Worm (Caenorhabditis elegans) whole organism, L4 larva: ENCODE results near the gene ptr-6.

Experiments
- F10B5.3 ChIP-seq: sonication (generic microtip); optimal IDR thresholded peaks from 2 replicates; lab custom pipeline; 2016; ENCODE audit warnings: mild to moderate bottlenecking, missing genetic modification characterization, missing compliant biosample characterization
- Y48G9A.11 ChIP-seq: fragments of 200-800 bp; sonication (Bioruptor generic); IDR thresholded peaks from 2 replicates; pipeline ENCODE4 v1.3.6; 2022; ENCODE audit warnings: missing genetic modification reagents, missing genetic modification characterization, missing compliant biosample characterization
- aha-1 ChIP-seq: fragments of 150-350 bp; peaks from one replicate; lab custom pipeline; 2014; ENCODE audit warnings: missing biosample characterization, missing genetic modification characterization
- aly-2 ChIP-seq: sonication (generic microtip); optimal IDR thresholded peaks from 2 replicates; lab custom pipeline; 2018; ENCODE audit warnings: missing biosample characterization, missing genetic modification characterization
- ama-1 ChIP-seq: fragments of 150-350 bp; optimal IDR thresholded peaks from 2 replicates; lab custom pipeline; 2014; ENCODE audit warnings: inconsistent platforms, mixed read lengths
- ceh-20 ChIP-seq: fragments of 200-800 bp; sonication (Bioruptor generic); IDR thresholded peaks from 2 replicates; pipeline ENCODE4 v1.3.6; 2022; ENCODE audit warnings: missing genetic modification reagents, missing genetic modification characterization, missing compliant biosample characterization
- ceh-32 ChIP-seq: sonication (generic microtip); optimal IDR thresholded peaks from 2 replicates; lab custom pipeline; 2016; ENCODE audit warnings: mild to moderate bottlenecking, missing genetic modification characterization, missing compliant biosample characterization; ENCODE audit not compliant: poor library complexity
- daf-16 ChIP-seq, 3 experiments: sonication (generic microtip); optimal IDR thresholded peaks; 2 replicates each; lab custom pipeline; 2016 to 2017; ENCODE audit warnings: missing genetic modification characterization in 3 of 3, missing genetic modification reagents in 3 of 3, mild to moderate bottlenecking in 2 of 3, missing compliant biosample characterization in 2 of 3, missing biosample characterization in 1 of 3, moderate library complexity in 1 of 3
- daf-19 ChIP-seq: fragments of 200-800 bp; sonication (Bioruptor generic); conservative IDR thresholded peaks from 2 replicates; pipeline ENCODE4 v1.3.6; 2022; ENCODE audit warnings: missing genetic modification characterization, missing compliant biosample characterization
- daf-8 ChIP-seq: fragments of 200-800 bp; sonication (Bioruptor generic); IDR thresholded peaks from 2 replicates; pipeline ENCODE4 v1.3.6; 2022; ENCODE audit warnings: missing genetic modification characterization, missing compliant biosample characterization
- dmd-8 ChIP-seq: fragments of 200-800 bp; sonication (Bioruptor generic); IDR thresholded peaks from 2 replicates; pipeline ENCODE4 v1.3.6; 2022; ENCODE audit warnings: missing genetic modification characterization, missing compliant biosample characterization
- dmd-9 ChIP-seq: fragments of 200-800 bp; sonication (Bioruptor generic); IDR thresholded peaks from 2 replicates; pipeline ENCODE4 v1.3.6; 2022; ENCODE audit warnings: missing genetic modification reagents, missing genetic modification characterization, missing compliant biosample characterization
- duxl-1 ChIP-seq: sonication (generic microtip); optimal IDR thresholded peaks from 2 replicates; lab custom pipeline; 2016; ENCODE audit warnings: mild to moderate bottlenecking, missing genetic modification characterization, moderate library complexity, missing compliant biosample characterization; ENCODE audit not compliant: poor library complexity
- dve-1 ChIP-seq: sonication (generic microtip); optimal IDR thresholded peaks from 2 replicates; lab custom pipeline; 2017; ENCODE audit warnings: antibody characterized with exemption, mild to moderate bottlenecking, missing genetic modification characterization, missing compliant biosample characterization; ENCODE audit not compliant: insufficient read depth
- egl-43 ChIP-seq: fragments of 200-800 bp; sonication (Bioruptor generic); IDR thresholded peaks from 2 replicates; pipeline ENCODE4 v1.3.6; 2022; ENCODE audit warnings: missing genetic modification reagents, missing genetic modification characterization, missing compliant biosample characterization
- gei-8 ChIP-seq: fragments of 200-800 bp; sonication (Bioruptor generic); optimal IDR thresholded peaks from 2 replicates; lab custom pipeline; 2018; ENCODE audit warnings: mild to moderate bottlenecking, missing genetic modification characterization, missing compliant biosample characterization
- hif-1 ChIP-seq, 2 experiments: sonication (generic microtip); optimal IDR thresholded peaks; 2 replicates each; lab custom pipeline; 2016 to 2017; ENCODE audit warnings: missing compliant biosample characterization in 2 of 2, missing genetic modification characterization in 2 of 2, missing genetic modification reagents in 2 of 2, missing genotype in 2 of 2, mild to moderate bottlenecking in 1 of 2
- hlh-11 ChIP-seq: fragments of 200-800 bp; sonication (Bioruptor generic); optimal IDR thresholded peaks from 2 replicates; lab custom pipeline; 2018; ENCODE audit warnings: mild to moderate bottlenecking, missing genetic modification characterization, missing compliant biosample characterization
- hlh-30 ChIP-seq: sonication (generic microtip); optimal IDR thresholded peaks from 2 replicates; lab custom pipeline; 2017; ENCODE audit warnings: antibody characterized with exemption, mild to moderate bottlenecking, missing genetic modification characterization, missing compliant biosample characterization; ENCODE audit not compliant: insufficient read depth
- hmg-1.1 ChIP-seq: fragments of 200-800 bp; sonication (Bioruptor generic); IDR thresholded peaks from 2 replicates; pipeline ENCODE4 v1.3.6; 2022; ENCODE audit warnings: missing genetic modification reagents, missing genetic modification characterization, missing compliant biosample characterization
- lim-7 ChIP-seq: fragments of 200-800 bp; sonication (Bioruptor generic); IDR thresholded peaks from 2 replicates; pipeline ENCODE4 v1.3.6; 2022; ENCODE audit warnings: missing genetic modification characterization, missing compliant biosample characterization
- lin-15B ChIP-seq: fragments of 150-350 bp; sonication (generic microtip); optimal IDR thresholded peaks from 3 replicates; lab custom pipeline; 2014; ENCODE audit warnings: missing biosample characterization, missing genetic modification characterization
- lin-29 ChIP-seq: fragments of 200-800 bp; sonication (Bioruptor generic); IDR thresholded peaks from 2 replicates; pipeline ENCODE4 v1.3.6; 2022; ENCODE audit warnings: missing genetic modification reagents, missing genetic modification characterization, missing compliant biosample characterization
- lin-38 ChIP-seq: fragments of 200-800 bp; sonication (Bioruptor generic); IDR thresholded peaks from 2 replicates; pipeline ENCODE4 v1.3.6; 2022; ENCODE audit warnings: missing genetic modification reagents, missing genetic modification characterization, missing compliant biosample characterization
- lir-3 ChIP-seq: sonication (generic microtip); optimal IDR thresholded peaks from 2 replicates; lab custom pipeline; 2016; ENCODE audit warnings: mild to moderate bottlenecking, missing genetic modification characterization, missing compliant biosample characterization
- lsy-2 ChIP-seq, 2 experiments: fragments of 150-350 bp in 1 of 2; sonication (generic microtip) in 1 of 2; optimal IDR thresholded peaks; 2 replicates each; lab custom pipeline; 2014 to 2017; ENCODE audit warnings: missing biosample characterization in 2 of 2, missing genetic modification characterization in 2 of 2
- madf-9 ChIP-seq: fragments of 200-800 bp; sonication (Bioruptor generic); conservative IDR thresholded peaks from 2 replicates; pipeline ENCODE4 v1.3.6; 2022; ENCODE audit warnings: missing genetic modification reagents, missing genetic modification characterization, missing compliant biosample characterization
- mdl-1 ChIP-seq, 2 experiments: fragments of 150-350 bp in 1 of 2; sonication (generic microtip) in 1 of 2; optimal IDR thresholded peaks; 2 replicates each; lab custom pipeline; 2014 to 2017; ENCODE audit warnings: missing biosample characterization in 2 of 2, missing genetic modification characterization in 2 of 2
- mes-2 ChIP-seq: sonication (generic microtip); optimal IDR thresholded peaks from 2 replicates; lab custom pipeline; 2016; ENCODE audit warnings: missing genotype, mild to moderate bottlenecking, missing genetic modification characterization, missing compliant biosample characterization; ENCODE audit not compliant: poor library complexity, severe bottlenecking
- mxl-2 ChIP-seq: fragments of 200-800 bp; sonication (Bioruptor generic); conservative IDR thresholded peaks from 2 replicates; pipeline ENCODE4 v1.3.6; 2022; ENCODE audit warnings: missing genetic modification reagents, missing genetic modification characterization, missing compliant biosample characterization
- nhr-10 ChIP-seq: fragments of 150-350 bp; optimal IDR thresholded peaks from 2 replicates; lab custom pipeline; 2014; ENCODE audit warnings: missing biosample characterization, missing genetic modification characterization
- nhr-237 ChIP-seq: sonication (generic microtip); optimal IDR thresholded peaks from 2 replicates; lab custom pipeline; 2017; ENCODE audit warnings: missing biosample characterization, missing genetic modification characterization
- nhr-25 ChIP-seq: sonication (generic microtip); optimal IDR thresholded peaks from 2 replicates; lab custom pipeline; 2017; ENCODE audit warnings: missing genetic modification characterization, mild to moderate bottlenecking, missing compliant biosample characterization, antibody characterized with exemption, moderate library complexity, borderline replicate concordance; ENCODE audit not compliant: insufficient read depth
- nhr-48 ChIP-seq: sonication (generic microtip); optimal IDR thresholded peaks from 2 replicates; lab custom pipeline; 2016; ENCODE audit warnings: mild to moderate bottlenecking, missing genetic modification characterization, missing compliant biosample characterization
- nhr-6 ChIP-seq: fragments of 150-350 bp; optimal IDR thresholded peaks from 2 replicates; lab custom pipeline; 2014; ENCODE audit warnings: missing biosample characterization, missing genetic modification characterization
- nhr-76 ChIP-seq: fragments of 150-350 bp; optimal IDR thresholded peaks from 2 replicates; lab custom pipeline; 2014; ENCODE audit warnings: missing biosample characterization, missing genetic modification characterization
- nhr-77 ChIP-seq: fragments of 150-350 bp; optimal IDR thresholded peaks from 2 replicates; lab custom pipeline; 2014; ENCODE audit warnings: missing biosample characterization, missing genetic modification characterization
- php-3 ChIP-seq: fragments of 200-800 bp; sonication (Bioruptor generic); IDR thresholded peaks from 2 replicates; pipeline ENCODE4 v1.3.6; 2022; ENCODE audit warnings: missing genetic modification reagents, missing genetic modification characterization, missing compliant biosample characterization
- rbr-2 ChIP-seq: sonication (generic microtip); optimal IDR thresholded peaks from 2 replicates; lab custom pipeline; 2016; ENCODE audit warnings: missing genotype, missing genetic modification characterization, missing compliant biosample characterization
- spr-3 ChIP-seq: fragments of 200-800 bp; sonication (Bioruptor generic); optimal IDR thresholded peaks from 2 replicates; lab custom pipeline; 2018; ENCODE audit warnings: mild to moderate bottlenecking, missing genetic modification characterization, missing compliant biosample characterization
- unc-130 ChIP-seq: sonication (generic microtip); optimal IDR thresholded peaks from 2 replicates; lab custom pipeline; 2016; ENCODE audit warnings: missing genetic modification reagents, missing genetic modification characterization, missing compliant biosample characterization
- unc-62 ChIP-seq, 3 experiments: fragments of 150-350 bp in 1 of 3; sonication (generic microtip); optimal IDR thresholded peaks in 2 of 3; peaks in 1 of 3; 1 replicate in 1 of 3; 2 replicates in 2 of 3; lab custom pipeline; 2014 to 2017; ENCODE audit warnings: missing biosample characterization in 3 of 3, missing genetic modification characterization in 3 of 3, missing genetic modification reagents in 3 of 3, missing genotype in 1 of 3
- zag-1 ChIP-seq: fragments of 150-350 bp; optimal IDR thresholded peaks from 2 replicates; lab custom pipeline; 2014; ENCODE audit warnings: missing biosample characterization, missing genetic modification characterization
- zfp-2 ChIP-seq: sonication (generic microtip); optimal IDR thresholded peaks from 2 replicates; lab custom pipeline; 2016; ENCODE audit warnings: mild to moderate bottlenecking, missing genetic modification characterization, missing compliant biosample characterization
- zip-2 ChIP-seq: fragments of 150-350 bp; optimal IDR thresholded peaks from 2 replicates; lab custom pipeline; 2014; ENCODE audit warnings: missing biosample characterization, missing genetic modification characterization
- ztf-11 ChIP-seq: fragments of 150-350 bp; optimal IDR thresholded peaks from 2 replicates; lab custom pipeline; 2014; ENCODE audit warnings: missing biosample characterization, missing genetic modification characterization

The ptr-6 gene

ce11 chrII:5201922-5202562 is 44.6 kb downstream of the ptr-6 start (continued):
- TF ChIP-seq nhr-76 (tag; lab: Kevin White, UChicago) (no peak), lim-7 (GFP tag; lab: Robert Waterston, UW) (no peak), ceh-32 (tag; lab: Kevin White, UChicago) (no peak), zip-2 (tag; lab: Kevin White, UChicago) (no peak)

- TF ChIP-seq zfp-2 (tag; lab: Kevin White, UChicago) (no peak), egl-43 (GFP tag; lab: Robert Waterston, UW) (no peak), nhr-6 (tag; lab: Kevin White, UChicago) (no peak), hmg-1.1 (peak; percentile 54; the same call in 1 of the 2 replicates), daf-19 (GFP tag; lab: Robert Waterston, UW) (no peak), nhr-10 (tag; lab: Kevin White, UChicago) (no peak), madf-9 (GFP tag; lab: Robert Waterston, UW) (no peak), nhr-48 (tag; lab: Kevin White, UChicago) (no peak), dmd-9 (GFP tag; lab: Robert Waterston, UW) (no peak), spr-3 (GFP tag; lab: Kevin White, UChicago) (no peak), F10B5.3 (tag; lab: Kevin White, UChicago) (no peak), lir-3 (no peak), gei-8 (GFP tag; lab: Kevin White, UChicago) (no peak), ceh-20 (GFP tag; lab: Robert Waterston, UW) (no peak), hif-1 (tag; optimal IDR thresholded peaks at IDR 0.05; lab: Kevin White, UChicago) (no peak), nhr-25 (tag; lab: Kevin White, UChicago) (no peak), nhr-76 (tag; lab: Kevin White, UChicago) (no peak), lim-7 (GFP tag; lab: Robert Waterston, UW) (no peak), mxl-2 (GFP tag; lab: Robert Waterston, UW) (no peak), duxl-1 (tag; lab: Kevin White, UChicago) (no peak), php-3 (GFP tag; lab: Robert Waterston, UW) (no peak), lsy-2 (tag; optimal IDR thresholded peaks at IDR 0.05; lab: Kevin White, UChicago) (peak in 1 of 2 experiments; percentile 67), aha-1 (tag; lab: Kevin White, UChicago) (no peak), nhr-237 (tag; lab: Kevin White, UChicago) (no peak), hlh-11 (peak; percentile 57), unc-130 (no peak), mes-2 (tag; lab: Kevin White, UChicago) (peak; percentile 44), daf-8 (no peak), ztf-11 (tag; lab: Kevin White, UChicago) (no peak), daf-16 (GFP tag; optimal IDR thresholded peaks at IDR 0.05; lab: Kevin White, UChicago) (peak in 1 of 2 experiments; percentile 89), daf-16 (tag; optimal IDR thresholded peaks at IDR 0.05; lab: Kevin White, UChicago) (peak; percentile 50), aly-2 (tag; lab: Kevin White, UChicago) (no peak), Y48G9A.11 (GFP tag; lab: Robert Waterston, UW) (no peak), rbr-2 (tag; lab: Kevin White, UChicago) (peak; percentile 11), zag-1 (tag; lab: Kevin White, UChicago) (no peak), dve-1 (tag; lab: Kevin White, UChicago) (peak; percentile 36), hlh-30 (peak; percentile 81), dmd-8 (GFP tag; lab: Robert Waterston, UW) (no peak), mdl-1 (tag; optimal IDR thresholded peaks at IDR 0.05; lab: Kevin White, UChicago) (peak in 1 of 2 experiments; percentile 22), ama-1 (lab: Kevin White, UChicago) (no peak), nhr-77 (tag; lab: Kevin White, UChicago) (no peak), lin-15B (tag; lab: Kevin White, UChicago) (no peak), lin-29 (GFP tag; lab: Robert Waterston, UW) (no peak), unc-62 (GFP tag; optimal IDR thresholded peaks at IDR 0.05 in 1 of 2; lab: Kevin White, UChicago) (peak in 1 of 2 experiments; percentile 21), unc-62 (tag; optimal IDR thresholded peaks at IDR 0.05; lab: Kevin White, UChicago) (no peak), lin-38 (GFP tag; lab: Robert Waterston, UW) (no peak)
Measured at ce11 chrII:5200987-5201582, 45.6 kb downstream of the ptr-6 start.
